Worm (Caenorhabditis elegans): Measurements from ENCODE around the gene hal-3.

Gene hal-3

ce11 chrII:9651700-9652099 lies 34.8 kb upstream of the hal-3 start, which contains the start of gene ZK1307.4:
ZK1307.4 (minus strand) TSS chrII:9651800.
- no peak for TF ChIP-seq nhr-11 (tag; optimal IDR thresholded peaks at IDR 0.05)
- no peak for TF ChIP-seq unc-55 (GFP tag; optimal IDR thresholded peaks at IDR 0.05)
- no peak for TF ChIP-seq zag-1 (tag; optimal IDR thresholded peaks at IDR 0.05)

- TF ChIP-seq nhr-12 (tag; optimal IDR thresholded peaks at IDR 0.05): no peak
- no peak for TF ChIP-seq R02D3.7 (tag; optimal IDR thresholded peaks at IDR 0.05)
- TF ChIP-seq snpc-4 (tag; optimal IDR thresholded peaks at IDR 0.05): no peak
- no peak for TF ChIP-seq nhr-21 (tag; optimal IDR thresholded peaks at IDR 0.05)
Observed at ce11 chrII:9649191-9649590, 32.3 kb upstream of the hal-3 start, which contains the start of gene ZK1307.9. ZK1307.9 (plus strand) TSS chrII:9649491.

- no peak for TF ChIP-seq aly-2 (tag; optimal IDR thresholded peaks at IDR 0.05)
- TF ChIP-seq R02D3.7 (tag; optimal IDR thresholded peaks at IDR 0.05): no peak
- TF ChIP-seq unc-55 (GFP tag; optimal IDR thresholded peaks at IDR 0.05): peak; percentile 33
- no peak for TF ChIP-seq ama-1 (optimal IDR thresholded peaks at IDR 0.05)
- peak; percentile 21 for TF ChIP-seq crh-2 (tag; optimal IDR thresholded peaks at IDR 0.05)
- peak; percentile 82 for TF ChIP-seq C34F6.9 (tag; optimal IDR thresholded peaks at IDR 0.05)
- peak; percentile 32 for TF ChIP-seq sma-9 (GFP tag; optimal IDR thresholded peaks at IDR 0.05)
- no peak for TF ChIP-seq sma-9 (tag; optimal IDR thresholded peaks at IDR 0.05)
- no peak for TF ChIP-seq nhr-77 (tag; optimal IDR thresholded peaks at IDR 0.05)
- peak; percentile 27 for TF ChIP-seq nhr-129 (tag; optimal IDR thresholded peaks at IDR 0.05)
- TF ChIP-seq zag-1 (tag; optimal IDR thresholded peaks at IDR 0.05): no peak
- no peak for TF ChIP-seq nhr-6 (tag; optimal IDR thresholded peaks at IDR 0.05)
- TF ChIP-seq elt-1 (tag; optimal IDR thresholded peaks at IDR 0.05): no peak
- no peak for TF ChIP-seq snpc-4 (tag; optimal IDR thresholded peaks at IDR 0.05)
- TF ChIP-seq fos-1 (tag; optimal IDR thresholded peaks at IDR 0.05): peak; percentile 16
- no peak for TF ChIP-seq lin-13 (GFP tag; optimal IDR thresholded peaks at IDR 0.05)
- no peak for TF ChIP-seq ceh-82 (tag; optimal IDR thresholded peaks at IDR 0.05)
- TF ChIP-seq mbf-1 (tag; optimal IDR thresholded peaks at IDR 0.05): no peak
- TF ChIP-seq mdl-1 (tag; optimal IDR thresholded peaks at IDR 0.05): no peak
- TF ChIP-seq blmp-1 (tag; optimal IDR thresholded peaks at IDR 0.05; ENCODE audit: insufficient read depth): no peak
- TF ChIP-seq skn-1 (tag; optimal IDR thresholded peaks at IDR 0.05): no peak
- peak in 1 of 2 experiments; percentile 34 for TF ChIP-seq lsy-2 (tag; optimal IDR thresholded peaks at IDR 0.05)
- no peak for TF ChIP-seq unc-62 (GFP tag; optimal IDR thresholded peaks at IDR 0.05)
- TF ChIP-seq nhr-25 (tag; optimal IDR thresholded peaks at IDR 0.05): no peak
- no peak for TF ChIP-seq sem-4 (tag; optimal IDR thresholded peaks at IDR 0.05)
Observed at ce11 chrII:9646928-9647838, 30.3 kb upstream of the hal-3 start, which contains the start of gene sqv-8. sqv-8 (plus strand) TSS chrII:9646978.

- TF ChIP-seq nhr-237 (tag; optimal IDR thresholded peaks at IDR 0.05): no peak
- no peak for TF ChIP-seq unc-39 (tag; optimal IDR thresholded peaks at IDR 0.05)
- no peak for TF ChIP-seq unc-62 (GFP tag; optimal IDR thresholded peaks at IDR 0.05)
- TF ChIP-seq mab-5 (tag; optimal IDR thresholded peaks at IDR 0.05): peak; percentile 55
- TF ChIP-seq nhr-25 (tag; optimal IDR thresholded peaks at IDR 0.05): peak; percentile 85
- no peak for TF ChIP-seq zag-1 (tag; optimal IDR thresholded peaks at IDR 0.05)
- TF ChIP-seq lin-39 (tag; optimal IDR thresholded peaks at IDR 0.05): no peak
- no peak for TF ChIP-seq aly-2 (tag; optimal IDR thresholded peaks at IDR 0.05)
- no peak for TF ChIP-seq R02D3.7 (tag; optimal IDR thresholded peaks at IDR 0.05)
- peak; percentile 88 for TF ChIP-seq unc-55 (GFP tag; optimal IDR thresholded peaks at IDR 0.05)
- peak; percentile 35 for TF ChIP-seq lin-11 (tag; optimal IDR thresholded peaks at IDR 0.05)
- TF ChIP-seq nhr-21 (tag; optimal IDR thresholded peaks at IDR 0.05): peak; percentile 53
- no peak for TF ChIP-seq alr-1 (tag; optimal IDR thresholded peaks at IDR 0.05)
- no peak for TF ChIP-seq mbf-1 (tag; optimal IDR thresholded peaks at IDR 0.05)
- no peak for TF ChIP-seq nhr-12 (tag; optimal IDR thresholded peaks at IDR 0.05)
- peak; percentile 76 for TF ChIP-seq sma-9 (GFP tag; optimal IDR thresholded peaks at IDR 0.05)
- TF ChIP-seq sma-9 (tag; optimal IDR thresholded peaks at IDR 0.05): no peak
- TF ChIP-seq crh-2 (tag; optimal IDR thresholded peaks at IDR 0.05): peak; percentile 79
- no peak for TF ChIP-seq snpc-4 (tag; optimal IDR thresholded peaks at IDR 0.05)
- peak; percentile 78 for TF ChIP-seq blmp-1 (tag; optimal IDR thresholded peaks at IDR 0.05; ENCODE audit: insufficient read depth)
- no peak for TF ChIP-seq nhr-11 (tag; optimal IDR thresholded peaks at IDR 0.05)
- peak; percentile 80 for TF ChIP-seq egl-27 (tag; optimal IDR thresholded peaks at IDR 0.05)
- TF ChIP-seq ZK546.5 (tag; optimal IDR thresholded peaks at IDR 0.05): no peak
- peak; percentile 35 for TF ChIP-seq ceh-16 (tag; optimal IDR thresholded peaks at IDR 0.05)
- TF ChIP-seq ztf-4 (tag; optimal IDR thresholded peaks at IDR 0.05): peak; percentile 72
- peak; percentile 86 for TF ChIP-seq C34F6.9 (tag; optimal IDR thresholded peaks at IDR 0.05)
- TF ChIP-seq peb-1 (tag; optimal IDR thresholded peaks at IDR 0.05): no peak
- peak; percentile 12 for TF ChIP-seq nhr-6 (tag; optimal IDR thresholded peaks at IDR 0.05)
- no peak for TF ChIP-seq elt-3 (tag; optimal IDR thresholded peaks at IDR 0.05)
- TF ChIP-seq dmd-4 (tag; optimal IDR thresholded peaks at IDR 0.05): no peak
- TF ChIP-seq gmeb-1 (tag; optimal IDR thresholded peaks at IDR 0.05): peak; percentile 16
- no peak for TF ChIP-seq ztf-11 (tag; optimal IDR thresholded peaks at IDR 0.05)
- TF ChIP-seq nhr-23 (tag; optimal IDR thresholded peaks at IDR 0.05): no peak
- peak; percentile 42 for TF ChIP-seq ceh-82 (tag; optimal IDR thresholded peaks at IDR 0.05)
- peak; percentile 94 for TF ChIP-seq nhr-129 (tag; optimal IDR thresholded peaks at IDR 0.05)
- TF ChIP-seq lin-13 (GFP tag; optimal IDR thresholded peaks at IDR 0.05): peak; percentile 45
Observed at ce11 chrII:9646122-9646555, 29.2 kb upstream of the hal-3 start.
